Worm (Caenorhabditis elegans): Measurements from ENCODE around the gene C06E4.8.

C06E4.8 gene

DNA sequence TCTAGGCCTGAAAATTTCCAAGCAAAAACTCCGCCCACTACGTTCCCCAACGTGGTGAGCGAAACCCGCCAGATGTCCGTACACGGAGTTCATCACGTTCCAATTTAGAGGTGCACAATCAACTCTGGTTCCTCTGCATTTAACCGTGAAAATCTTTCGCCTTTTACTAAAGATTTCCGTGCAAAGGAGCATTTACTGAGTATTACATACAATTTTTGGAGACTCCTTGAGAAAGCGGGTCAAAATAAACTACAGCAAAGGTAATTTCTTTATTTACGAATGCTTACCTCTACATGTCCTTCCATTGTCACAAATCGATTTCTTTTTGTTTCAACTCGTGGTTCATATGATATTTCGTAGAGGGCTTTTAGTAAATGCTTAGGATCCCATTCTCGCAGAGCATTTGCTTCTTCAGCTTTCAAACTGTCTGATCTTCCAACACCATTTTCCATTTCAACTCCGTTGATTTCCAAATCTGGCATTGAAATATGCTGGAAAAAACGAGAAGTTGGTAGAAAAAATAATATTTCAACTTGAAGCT lies 31.0 kb upstream of the C06E4.8 start, which contains the start of gene F42C5.9 (continued):
- TF ChIP-seq F10E7.11 (tag; optimal IDR thresholded peaks at IDR 0.05), result no peak
- no peak for TF ChIP-seq nhr-80 (tag; optimal IDR thresholded peaks at IDR 0.05)
- TF ChIP-seq repo-1 (tag; optimal IDR thresholded peaks at IDR 0.05), result peak; percentile 8
- TF ChIP-seq nfya-2 (GFP tag; IDR thresholded peaks at IDR 0.05), result no peak
- TF ChIP-seq ceh-79 (tag; optimal IDR thresholded peaks at IDR 0.05), result no peak
- TF ChIP-seq B0019.2 (GFP tag; conservative IDR thresholded peaks at IDR 0.05), result peak; percentile 41; the same call in 1 of the 2 replicates
- TF ChIP-seq attf-3 (GFP tag; conservative IDR thresholded peaks at IDR 0.05), result 0 out of 2 replicates have a peak, but pooled peaks have one; percentile 15
- no peak; the same call in 1 of the 2 replicates for TF ChIP-seq ceh-100 (GFP tag; IDR thresholded peaks at IDR 0.05)
- no peak for TF ChIP-seq bed-1 (GFP tag; IDR thresholded peaks at IDR 0.05)
- TF ChIP-seq ccch-3 (GFP tag; optimal IDR thresholded peaks at IDR 0.05), result no peak

DNA sequence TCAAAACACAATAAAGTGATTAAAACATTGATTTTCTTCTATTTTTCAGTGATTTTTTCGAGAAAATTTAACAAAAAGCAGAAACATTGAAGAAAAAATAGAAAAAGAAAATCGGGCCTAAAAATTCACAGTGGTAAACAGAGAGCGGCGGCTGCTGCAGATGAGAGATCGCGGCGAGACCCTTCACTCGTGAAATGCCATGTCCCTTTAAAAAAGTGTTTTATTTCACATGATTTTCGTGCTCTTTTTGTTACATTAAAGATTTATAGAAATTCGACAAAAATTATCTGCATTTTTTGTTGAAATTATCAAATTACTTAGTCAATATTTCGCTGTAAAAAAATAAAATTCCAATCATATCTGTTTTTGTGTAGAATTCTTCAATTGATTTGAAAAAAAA lies 28.3 kb upstream of the C06E4.8 start:
- TF ChIP-seq Y53F4B.3 (GFP tag; IDR thresholded peaks at IDR 0.05) (no peak), attf-6 (GFP tag; IDR thresholded peaks at IDR 0.05) (no peak), bed-1 (GFP tag; IDR thresholded peaks at IDR 0.05) (no peak), egrh-3 (GFP tag; IDR thresholded peaks at IDR 0.05) (no peak), ceh-58 (GFP tag; IDR thresholded peaks at IDR 0.05) (no peak), hlh-26 (GFP tag; conservative IDR thresholded peaks at IDR 0.05) (no peak), madf-6 (GFP tag; IDR thresholded peaks at IDR 0.05) (peak; percentile 62), ceh-100 (GFP tag; IDR thresholded peaks at IDR 0.05) (no peak), F33H1.4 (GFP tag; IDR thresholded peaks at IDR 0.05) (peak; percentile 89), ceh-91 (GFP tag; IDR thresholded peaks at IDR 0.05) (0 out of 2 replicates have a peak, but pooled peaks have one; percentile 18), cebp-1 (GFP tag; IDR thresholded peaks at IDR 0.05) (no peak), cebp-1 (tag; optimal IDR thresholded peaks at IDR 0.05) (peak; percentile 52), lin-35 (GFP tag; optimal IDR thresholded peaks at IDR 0.05) (peak in 1 of 3 experiments; percentile 70), sea-2 (GFP tag; IDR thresholded peaks at IDR 0.05) (no peak), F57A8.1 (GFP tag; optimal IDR thresholded peaks at IDR 0.05) (no peak), T07F8.4 (tag; optimal IDR thresholded peaks at IDR 0.05) (no peak), sdz-38 (tag; optimal IDR thresholded peaks at IDR 0.05) (no peak), attf-3 (GFP tag; conservative IDR thresholded peaks at IDR 0.05) (no peak), xnd-1 (tag; optimal IDR thresholded peaks at IDR 0.05) (no peak), F22D6.2 (tag; optimal IDR thresholded peaks at IDR 0.05) (no peak), aptf-2 (GFP tag; conservative IDR thresholded peaks at IDR 0.05) (no peak), akir-1 (GFP tag; optimal IDR thresholded peaks at IDR 0.05) (no peak), T26A5.8 (tag; optimal IDR thresholded peaks at IDR 0.05) (no peak), let-526 (GFP tag; IDR thresholded peaks at IDR 0.05) (no peak), somi-1 (GFP tag; optimal IDR thresholded peaks at IDR 0.05) (no peak), aptf-3 (GFP tag; IDR thresholded peaks at IDR 0.05) (no peak), bed-2 (GFP tag; IDR thresholded peaks at IDR 0.05) (no peak), snpc-1.1 (tag; optimal IDR thresholded peaks at IDR 0.05; ENCODE audit: insufficient read depth) (peak; percentile 52), ZK185.1 (tag; optimal IDR thresholded peaks at IDR 0.05; ENCODE audit: poor library complexity, severe bottlenecking) (peak; percentile 1), B0019.2 (GFP tag; conservative IDR thresholded peaks at IDR 0.05) (no peak), F49E8.2 (tag; optimal IDR thresholded peaks at IDR 0.05; ENCODE audit: insufficient read depth) (no peak), B0261.1 (tag; optimal IDR thresholded peaks at IDR 0.05) (no peak), Y53G8AR.9 (GFP tag; conservative IDR thresholded peaks at IDR 0.05) (no peak), sptf-2 (GFP tag; optimal IDR thresholded peaks at IDR 0.05) (no peak), lir-1 (GFP tag; conservative IDR thresholded peaks at IDR 0.05) (no peak), Y67H2A.10 (GFP tag; conservative IDR thresholded peaks at IDR 0.05) (no peak), Y56A3A.18 (GFP tag; IDR thresholded peaks at IDR 0.05) (no peak), rpc-1 (optimal IDR thresholded peaks at IDR 0.05) (no peak), rpc-1 (tag; optimal IDR thresholded peaks at IDR 0.05) (no peak), rcor-1 (GFP tag; IDR thresholded peaks at IDR 0.05) (no peak), tbp1 (GFP tag; optimal IDR thresholded peaks at IDR 0.05) (peak; percentile 49)

Data from whole organism, young adult.